Fruit fly (Drosophila melanogaster): ENCODE data around the gene bcn92.

The bcn92 gene

dm6 chrX:2123013-2123964 is 26.2 kb downstream of the bcn92 start, which contains the start of gene ph-d (continued):
- TF ChIP-seq nerfin-2 (GFP tag; IDR thresholded peaks at IDR 0.05; ENCODE audit: partially characterized antibody), result no peak
- TF ChIP-seq CrebB (tag; optimal IDR thresholded peaks at IDR 0.05), result no peak
- TF ChIP-seq CG10565 (GFP tag; optimal IDR thresholded peaks at IDR 0.05), result no peak
- TF ChIP-seq CG2199 (GFP tag; IDR thresholded peaks at IDR 0.05), result peak; percentile 42; the same call in 1 of the 3 replicates
- peak in 1 of 2 experiments; percentile 15 for TF ChIP-seq Hr78 (GFP tag; optimal IDR thresholded peaks at IDR 0.05)
- peak; percentile 86 for TF ChIP-seq ewg (GFP tag; optimal IDR thresholded peaks at IDR 0.05)
- no peak for TF ChIP-seq CG6683 (GFP tag; optimal IDR thresholded peaks at IDR 0.05)
- TF ChIP-seq tx (GFP tag; optimal IDR thresholded peaks at IDR 0.05), result no peak
- no peak for TF ChIP-seq CG9215 (GFP tag; IDR thresholded peaks at IDR 0.05)
- no peak for TF ChIP-seq eve (GFP tag; optimal IDR thresholded peaks at IDR 0.05)
- TF ChIP-seq CG10654 (GFP tag; optimal IDR thresholded peaks at IDR 0.05), result no peak
- TF ChIP-seq zen (tag; optimal IDR thresholded peaks at IDR 0.05), result no peak
- TF ChIP-seq Ssrp (tag; optimal IDR thresholded peaks at IDR 0.05), result peak; percentile 47
- peak; percentile 80 for TF ChIP-seq seq (GFP tag; IDR thresholded peaks at IDR 0.05)
- peak; percentile 78 for TF ChIP-seq z (GFP tag; IDR thresholded peaks at IDR 0.05)
- TF ChIP-seq Jarid2 (GFP tag; optimal IDR thresholded peaks at IDR 0.05), result peak; percentile 91
- TF ChIP-seq stwl (tag; optimal IDR thresholded peaks at IDR 0.05), result no peak
- TF ChIP-seq cato (GFP tag; optimal IDR thresholded peaks at IDR 0.05; ENCODE audit: borderline replicate concordance), result no peak
- TF ChIP-seq grau (tag; optimal IDR thresholded peaks at IDR 0.05), result peak; percentile 42
- TF ChIP-seq vnd (GFP tag; IDR thresholded peaks at IDR 0.05; ENCODE audit: partially characterized antibody), result no peak
- 0 out of 2 replicates have a peak, but pooled peaks have one; percentile 22 for TF ChIP-seq bbx (GFP tag; IDR thresholded peaks at IDR 0.05; ENCODE audit: partially characterized antibody)
- TF ChIP-seq Chrac-16 (GFP tag; optimal IDR thresholded peaks at IDR 0.05), result peak; percentile 62
- no peak for TF ChIP-seq CG2129 (GFP tag; IDR thresholded peaks at IDR 0.05; ENCODE audit: partially characterized antibody)
- peak; percentile 24; the same call in 1 of the 2 replicates for TF ChIP-seq ssp (GFP tag; IDR thresholded peaks at IDR 0.05)
- TF ChIP-seq CG3726 (GFP tag; IDR thresholded peaks at IDR 0.05), result no peak
- TF ChIP-seq CG8765 (GFP tag; IDR thresholded peaks at IDR 0.05), result 0 out of 2 replicates have a peak, but pooled peaks have one; percentile 12
- TF ChIP-seq CG13296 (GFP tag; optimal IDR thresholded peaks at IDR 0.05), result peak; percentile 47
- peak; percentile 41 for TF ChIP-seq CG33557 (GFP tag; optimal IDR thresholded peaks at IDR 0.05)
- TF ChIP-seq CG1832 (GFP tag; optimal IDR thresholded peaks at IDR 0.05), result peak; percentile 98
- no peak for TF ChIP-seq CG14050 (GFP tag; IDR thresholded peaks at IDR 0.05)
- TF ChIP-seq CG11456 (GFP tag; IDR thresholded peaks at IDR 0.05), result peak; percentile 39; the same call in 1 of the 3 replicates
- TF ChIP-seq CHES-1-like (GFP tag; optimal IDR thresholded peaks at IDR 0.05), result peak; percentile 48
- TF ChIP-seq Awh (GFP tag; IDR thresholded peaks at IDR 0.05), result no peak
- TF ChIP-seq mam (GFP tag; optimal IDR thresholded peaks at IDR 0.05), result no peak
- peak; percentile 40 for TF ChIP-seq CTCF (GFP tag; optimal IDR thresholded peaks at IDR 0.05)
- TF ChIP-seq gt (GFP tag; IDR thresholded peaks at IDR 0.05), result no peak
- TF ChIP-seq zfh2 (GFP tag; optimal IDR thresholded peaks at IDR 0.05), result no peak
- TF ChIP-seq ab (GFP tag; optimal IDR thresholded peaks at IDR 0.05), result no peak
- peak; percentile 50 for TF ChIP-seq fd96Cb (tag; optimal IDR thresholded peaks at IDR 0.05)
- TF ChIP-seq CG10274 (GFP tag; optimal IDR thresholded peaks at IDR 0.05), result peak; percentile 24
- TF ChIP-seq CG2712 (tag; optimal IDR thresholded peaks at IDR 0.05), result peak; percentile 49
- TF ChIP-seq CG12236 (GFP tag; optimal IDR thresholded peaks at IDR 0.05), result no peak
- TF ChIP-seq CG12391 (tag; optimal IDR thresholded peaks at IDR 0.05), result peak; percentile 44
- TF ChIP-seq emc (GFP tag; optimal IDR thresholded peaks at IDR 0.05), result no peak
- TF ChIP-seq CG4820 (GFP tag; optimal IDR thresholded peaks at IDR 0.05), result no peak
- TF ChIP-seq bigmax (GFP tag; optimal IDR thresholded peaks at IDR 0.05), result no peak
- no peak for TF ChIP-seq CG8089 (GFP tag; optimal IDR thresholded peaks at IDR 0.05)
- peak; percentile 44 for TF ChIP-seq BtbVII (GFP tag; optimal IDR thresholded peaks at IDR 0.05)

All from whole organism, embryonic.